Worm (Caenorhabditis elegans): ENCODE data around the gene T20D4.12.
"Not testable (repeated sequence)": the region's sequence is repeated elsewhere in the genome, so short reads cannot be mapped to it uniquely, and the experiment has no call there.

Gene T20D4.12

ce11 chrV:3367773-3368172 is 29.1 kb upstream of the T20D4.12 start, which contains the start of gene C04E12.2:
Gene C04E12.2 (plus strand): TSS chrV:3368073.
- TF ChIP-seq ztf-6 (GFP tag; IDR thresholded peaks at IDR 0.05); F22D6.2 (tag; optimal IDR thresholded peaks at IDR 0.05); lin-26 (GFP tag; IDR thresholded peaks at IDR 0.05): not testable (repeated sequence)

ce11 chrV:3372673-3373072 is 24.2 kb upstream of the T20D4.12 start, which contains the start of gene srx-121:
Gene srx-121 (minus strand): TSS chrV:3372773.
- no peak for TF ChIP-seq somi-1 (GFP tag; optimal IDR thresholded peaks at IDR 0.05)
- TF ChIP-seq F22D6.2 (tag; optimal IDR thresholded peaks at IDR 0.05): no peak
- TF ChIP-seq mel-28 (tag; optimal IDR thresholded peaks at IDR 0.05; ENCODE audit: borderline replicate concordance): no peak
- no peak for TF ChIP-seq pbrm-1 (GFP tag; IDR thresholded peaks at IDR 0.05)
- no peak for TF ChIP-seq ekl-4 (GFP tag; IDR thresholded peaks at IDR 0.05)
- TF ChIP-seq ZK185.1 (tag; optimal IDR thresholded peaks at IDR 0.05; ENCODE audit: poor library complexity, severe bottlenecking): no peak
- TF ChIP-seq fkh-3 (tag; optimal IDR thresholded peaks at IDR 0.05): no peak
- TF ChIP-seq zfh-2 (GFP tag; conservative IDR thresholded peaks at IDR 0.05): no peak
- no peak for TF ChIP-seq nhr-80 (tag; optimal IDR thresholded peaks at IDR 0.05)

- TF ChIP-seq sdz-38 (tag; optimal IDR thresholded peaks at IDR 0.05) (no peak), gei-17 (GFP tag; optimal IDR thresholded peaks at IDR 0.05) (no peak), C06A6.2 (GFP tag; conservative IDR thresholded peaks at IDR 0.05) (no peak), tbx-9 (tag; optimal IDR thresholded peaks at IDR 0.05; ENCODE audit: borderline replicate concordance) (no peak), aptf-3 (GFP tag; IDR thresholded peaks at IDR 0.05) (no peak), rpc-1 (optimal IDR thresholded peaks at IDR 0.05) (no peak), rpc-1 (tag; optimal IDR thresholded peaks at IDR 0.05) (no peak), B0019.2 (GFP tag; conservative IDR thresholded peaks at IDR 0.05) (no peak), hlh-26 (GFP tag; conservative IDR thresholded peaks at IDR 0.05) (no peak), cebp-1 (GFP tag; IDR thresholded peaks at IDR 0.05) (no peak), cebp-1 (tag; optimal IDR thresholded peaks at IDR 0.05) (no peak), fkh-3 (tag; optimal IDR thresholded peaks at IDR 0.05) (no peak)
These were observed 19.9 kb upstream of the T20D4.12 start, which contains the start of gene srbc-2 for ce11 chrV:3376973-3377372. Gene srbc-2 (minus strand): TSS chrV:3377073.

ce11 chrV:3388299-3388698 is 8.6 kb upstream of the T20D4.12 start:
- TF ChIP-seq hmg-1.2 (GFP tag; IDR thresholded peaks at IDR 0.05) (peak; percentile 60), dpl-1 (GFP tag; optimal IDR thresholded peaks at IDR 0.05) (no peak), aptf-3 (GFP tag; IDR thresholded peaks at IDR 0.05) (no peak), lin-54 (GFP tag; optimal IDR thresholded peaks at IDR 0.05) (no peak), dox-1 (GFP tag; IDR thresholded peaks at IDR 0.05) (peak; percentile 60), die-1 (tag; optimal IDR thresholded peaks at IDR 0.05) (no peak), egrh-3 (GFP tag; IDR thresholded peaks at IDR 0.05) (no peak), rcor-1 (GFP tag; IDR thresholded peaks at IDR 0.05) (no peak), F49E8.2 (tag; optimal IDR thresholded peaks at IDR 0.05; ENCODE audit: insufficient read depth) (no peak), B0035.1 (tag; optimal IDR thresholded peaks at IDR 0.05) (no peak), F33H1.4 (GFP tag; IDR thresholded peaks at IDR 0.05) (no peak), K12H6.12 (tag; optimal IDR thresholded peaks at IDR 0.05) (no peak), ztf-18 (tag; optimal IDR thresholded peaks at IDR 0.05) (no peak), tlf-1 (GFP tag; optimal IDR thresholded peaks at IDR 0.05) (no peak), mcd-1 (GFP tag; IDR thresholded peaks at IDR 0.05) (no peak), tbx-9 (tag; optimal IDR thresholded peaks at IDR 0.05; ENCODE audit: borderline replicate concordance) (no peak), lin-40 (tag; optimal IDR thresholded peaks at IDR 0.05) (no peak), unc-62 (GFP tag; optimal IDR thresholded peaks at IDR 0.05) (no peak), B0261.1 (tag; optimal IDR thresholded peaks at IDR 0.05) (no peak), zfh-2 (GFP tag; conservative IDR thresholded peaks at IDR 0.05) (peak; percentile 42; the same call in 1 of the 2 replicates), Y56A3A.18 (GFP tag; IDR thresholded peaks at IDR 0.05) (0 out of 2 replicates have a peak, but pooled peaks have one; percentile 12), repo-1 (tag; optimal IDR thresholded peaks at IDR 0.05) (no peak), hrde-1 (tag; optimal IDR thresholded peaks at IDR 0.05; ENCODE audit: borderline replicate concordance) (no peak), lin-35 (GFP tag; optimal IDR thresholded peaks at IDR 0.05) (no peak), hmg-20 (GFP tag; IDR thresholded peaks at IDR 0.05) (no peak), sptf-2 (GFP tag; optimal IDR thresholded peaks at IDR 0.05) (no peak)
